Fruit fly (Drosophila melanogaster) whole organism, wandering third instar larva: Measurements from ENCODE around the gene Cyp4g15.

Source experiments
- CrebA ChIP-seq: fragments of 200-800 bp; sonication (Bioruptor generic); optimal IDR thresholded peaks from 2 replicates; lab custom pipeline; 2016; ENCODE audit warnings: missing biosample characterization, mild to moderate bottlenecking, missing genetic modification characterization, borderline replicate concordance
- Myc ChIP-seq: fragments of >200 bp; optimal IDR thresholded peaks from 2 replicates; lab custom pipeline; 2017
- br ChIP-seq: fragments of 200-800 bp; sonication (Bioruptor generic); optimal IDR thresholded peaks from 2 replicates; lab custom pipeline; 2016; ENCODE audit warnings: missing biosample characterization, missing genetic modification characterization

- TF ChIP-seq CrebA (GFP tag; lab: Kevin White, UChicago) (no peak), br (GFP tag; lab: Kevin White, UChicago) (no peak), Myc (lab: Kevin White, UChicago) (no peak)
Measured at dm6 chrX:11440944-11441343, 35.9 kb upstream of the Cyp4g15 start.
